Worm (Caenorhabditis elegans) whole organism, L2 larva: ENCODE data around the gene F01F1.11.

Source experiments
- R02D3.7 ChIP-seq: fragments of 150-350 bp; optimal IDR thresholded peaks from 2 replicates; lab custom pipeline; 2014; ENCODE audit warnings: missing biosample characterization, missing genetic modification characterization
- aly-2 ChIP-seq: fragments of 150-350 bp; optimal IDR thresholded peaks from 2 replicates; lab custom pipeline; 2014; ENCODE audit warnings: missing biosample characterization, missing genetic modification characterization
- egl-27 ChIP-seq: sonication (generic microtip); optimal IDR thresholded peaks from 3 replicates; lab custom pipeline; 2017; ENCODE audit warnings: missing biosample characterization, missing genetic modification reagents, missing genetic modification characterization
- fos-1 ChIP-seq: fragments of 150-350 bp; optimal IDR thresholded peaks from 2 replicates; lab custom pipeline; 2014; ENCODE audit warnings: missing biosample characterization, missing genetic modification characterization
- lin-13 ChIP-seq: fragments of 150-350 bp; optimal IDR thresholded peaks from 2 replicates; lab custom pipeline; 2014; ENCODE audit warnings: missing biosample characterization, missing genetic modification reagents, missing genetic modification characterization
- lsy-2 ChIP-seq, 2 experiments: fragments of 150-350 bp in 1 of 2; sonication (generic microtip) in 1 of 2; optimal IDR thresholded peaks; 2 replicates each; lab custom pipeline; 2014 to 2017; ENCODE audit warnings: missing biosample characterization in 2 of 2, missing genetic modification characterization in 2 of 2
- nhr-11 ChIP-seq: fragments of 150-350 bp; optimal IDR thresholded peaks from 2 replicates; lab custom pipeline; 2014; ENCODE audit warnings: missing biosample characterization, missing genetic modification characterization
- nhr-237 ChIP-seq: fragments of 150-350 bp; optimal IDR thresholded peaks from 2 replicates; lab custom pipeline; 2014; ENCODE audit warnings: missing biosample characterization, missing genetic modification characterization
- zag-1 ChIP-seq: fragments of 150-350 bp; optimal IDR thresholded peaks from 2 replicates; lab custom pipeline; 2014; ENCODE audit warnings: missing biosample characterization, missing genetic modification characterization
- ztf-1 ChIP-seq: fragments of 200-800 bp; sonication (Bioruptor generic); conservative IDR thresholded peaks from 2 replicates; pipeline ENCODE4 v1.3.6; 2022; ENCODE audit warnings: missing genetic modification characterization, missing compliant biosample characterization
- ztf-11 ChIP-seq: sonication (generic microtip); optimal IDR thresholded peaks from 2 replicates; lab custom pipeline; 2017; ENCODE audit warnings: missing biosample characterization, missing genetic modification characterization
- ztf-4 ChIP-seq: fragments of 150-350 bp; optimal IDR thresholded peaks from 2 replicates; lab custom pipeline; 2014; ENCODE audit warnings: missing biosample characterization, missing genetic modification characterization

ce11 chrIII:5869429-5869828 lies 2.2 kb downstream of the F01F1.11 start, which contains the start of gene F01F1.15:
- TF ChIP-seq fos-1 (no peak), R02D3.7 (tag; lab: Kevin White, UChicago) (no peak), aly-2 (tag; lab: Kevin White, UChicago) (no peak), egl-27 (tag; lab: Kevin White, UChicago) (no peak), nhr-237 (tag; lab: Kevin White, UChicago) (no peak), zag-1 (tag; lab: Kevin White, UChicago) (no peak), nhr-11 (tag; lab: Kevin White, UChicago) (no peak), lsy-2 (tag; optimal IDR thresholded peaks at IDR 0.05; lab: Kevin White, UChicago) (no peak), ztf-1 (GFP tag; lab: Robert Waterston, UW) (no peak), ztf-4 (no peak), ztf-11 (tag; lab: Kevin White, UChicago) (no peak), lin-13 (GFP tag; lab: Kevin White, UChicago) (no peak)
